Worm (Caenorhabditis elegans) whole organism, dauer: ENCODE data around the gene T28A11.20.

ENCODE experiments used
- unc-62 ChIP-seq: sonication (generic microtip); optimal IDR thresholded peaks from 2 replicates; lab custom pipeline; 2017; ENCODE audit warnings: missing biosample characterization, missing genetic modification reagents, missing genetic modification characterization

The T28A11.20 gene

ce11 chrV:3273156-3273555, at the start of gene T28A11.20:
T28A11.20 (minus strand) TSS chrV:3273256.
- TF ChIP-seq unc-62 (GFP tag; lab: Kevin White, UChicago), result no peak

ce11 chrV:3320432-3320831, 47.4 kb upstream of the T28A11.20 start, which contains the start of gene C17B7.14:
C17B7.14 (minus strand) TSS chrV:3320532.
- no peak for TF ChIP-seq unc-62 (GFP tag; lab: Kevin White, UChicago)

ce11 chrV:3320005-3320404, 46.9 kb upstream of the T28A11.20 start, which contains the start of gene F35F10.14:
F35F10.14 (minus strand) TSS chrV:3320105.
- TF ChIP-seq unc-62 (GFP tag; lab: Kevin White, UChicago), result no peak

ce11 chrV:3318975-3319374, 45.9 kb upstream of the T28A11.20 start, which contains the start of gene F35F10.13:
F35F10.13 (minus strand) TSS chrV:3319075.
- TF ChIP-seq unc-62 (GFP tag; lab: Kevin White, UChicago), result no peak

- TF ChIP-seq unc-62 (GFP tag; lab: Kevin White, UChicago), result no peak
Observed at ce11 chrV:3316108-3316507, 43.1 kb upstream of the T28A11.20 start, which contains the start of gene F35F10.1. F35F10.1 (plus strand) TSS chrV:3316307.

ce11 chrV:3315308-3315707, 42.3 kb upstream of the T28A11.20 start, which contains the start of gene arrd-19:
arrd-19 (minus strand) TSS chrV:3315516.
- no peak for TF ChIP-seq unc-62 (GFP tag; lab: Kevin White, UChicago)

- no peak for TF ChIP-seq unc-62 (GFP tag; lab: Kevin White, UChicago)
Observed at ce11 chrV:3312067-3312666, 39.1 kb upstream of the T28A11.20 start, which contains the start of gene arrd-18. arrd-18 (minus strand) TSS chrV:3312117.

- no peak for TF ChIP-seq unc-62 (GFP tag; lab: Kevin White, UChicago)
Observed at ce11 chrV:3308169-3308568, 35.1 kb upstream of the T28A11.20 start, which contains the start of gene srbc-3. srbc-3 (plus strand) TSS chrV:3308469.

ce11 chrV:3301898-3302297, 28.8 kb upstream of the T28A11.20 start, which contains the start of gene srbc-1:
srbc-1 (minus strand) TSS chrV:3301998.
- no peak for TF ChIP-seq unc-62 (GFP tag; lab: Kevin White, UChicago)

ce11 chrV:3299437-3299836, 26.4 kb upstream of the T28A11.20 start:
- TF ChIP-seq unc-62 (GFP tag; lab: Kevin White, UChicago), result no peak

ce11 chrV:3297764-3298163, 24.7 kb upstream of the T28A11.20 start, which contains the start of gene srx-122:
srx-122 (minus strand) TSS chrV:3297864.
- no peak for TF ChIP-seq unc-62 (GFP tag; lab: Kevin White, UChicago)

- TF ChIP-seq unc-62 (GFP tag; lab: Kevin White, UChicago), result no peak
Observed at ce11 chrV:3295368-3295767, 22.3 kb upstream of the T28A11.20 start.

- TF ChIP-seq unc-62 (GFP tag; lab: Kevin White, UChicago), result no peak
Observed at ce11 chrV:3289267-3289666, 16.2 kb upstream of the T28A11.20 start, which contains the start of gene F35F10.6. F35F10.6 (minus strand) TSS chrV:3289367.

- no peak for TF ChIP-seq unc-62 (GFP tag; lab: Kevin White, UChicago)
Observed at ce11 chrV:3288134-3288533, 15.1 kb upstream of the T28A11.20 start.

ce11 chrV:3287330-3287729, 14.3 kb upstream of the T28A11.20 start, which contains the start of gene F35F10.7:
F35F10.7 (minus strand) TSS chrV:3287430.
- no peak for TF ChIP-seq unc-62 (GFP tag; lab: Kevin White, UChicago)

ce11 chrV:3284629-3285028, 11.6 kb upstream of the T28A11.20 start, which contains the start of gene F35F10.5:
F35F10.5 (plus strand) TSS chrV:3284929.
- no peak for TF ChIP-seq unc-62 (GFP tag; lab: Kevin White, UChicago)

- TF ChIP-seq unc-62 (GFP tag; lab: Kevin White, UChicago), result no peak
Observed at ce11 chrV:3282957-3283356, 9.9 kb upstream of the T28A11.20 start, which contains the start of gene str-64. str-64 (plus strand) TSS chrV:3283257.
